Worm (Caenorhabditis elegans): ENCODE measurements around the gene F40F12.9.

The F40F12.9 gene

DNA sequence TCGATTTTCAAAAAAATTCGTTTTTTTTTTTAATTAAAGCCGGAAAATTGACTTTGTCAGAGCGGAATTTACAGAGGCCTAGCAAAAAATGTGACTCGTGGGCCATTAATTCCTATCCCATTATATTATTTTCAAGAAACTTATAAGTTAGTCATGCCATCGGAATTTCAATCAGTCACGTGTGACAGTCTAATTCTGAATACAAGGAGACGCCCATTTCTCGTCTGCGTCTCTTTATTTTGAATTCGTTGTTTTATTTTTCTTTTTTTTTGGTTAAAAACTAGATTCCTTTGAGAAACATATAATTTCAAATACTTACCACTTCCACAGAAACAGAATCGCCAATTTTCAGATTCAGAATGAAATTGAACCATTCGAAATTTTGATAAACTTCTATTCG lies 2.4 kb upstream of the F40F12.9 start:
- TF ChIP-seq elt-1 (tag; optimal IDR thresholded peaks at IDR 0.05; ENCODE audit: borderline replicate concordance, insufficient read depth): no peak

ce11 chrIII:9912501-9912900 lies 1.4 kb downstream of the F40F12.9 start:
- TF ChIP-seq flh-1 (GFP tag; optimal IDR thresholded peaks at IDR 0.05): no peak
- no peak for TF ChIP-seq sptf-1 (tag; optimal IDR thresholded peaks at IDR 0.05)
- TF ChIP-seq cnd-1 (tag; optimal IDR thresholded peaks at IDR 0.05): no peak
- TF ChIP-seq unc-62 (GFP tag; optimal IDR thresholded peaks at IDR 0.05): no peak
- no peak for TF ChIP-seq pha-4 (tag; optimal IDR thresholded peaks at IDR 0.05)
- TF ChIP-seq nhr-2 (tag; optimal IDR thresholded peaks at IDR 0.05): no peak
- TF ChIP-seq bed-3 (GFP tag; optimal IDR thresholded peaks at IDR 0.05): no peak

DNA sequence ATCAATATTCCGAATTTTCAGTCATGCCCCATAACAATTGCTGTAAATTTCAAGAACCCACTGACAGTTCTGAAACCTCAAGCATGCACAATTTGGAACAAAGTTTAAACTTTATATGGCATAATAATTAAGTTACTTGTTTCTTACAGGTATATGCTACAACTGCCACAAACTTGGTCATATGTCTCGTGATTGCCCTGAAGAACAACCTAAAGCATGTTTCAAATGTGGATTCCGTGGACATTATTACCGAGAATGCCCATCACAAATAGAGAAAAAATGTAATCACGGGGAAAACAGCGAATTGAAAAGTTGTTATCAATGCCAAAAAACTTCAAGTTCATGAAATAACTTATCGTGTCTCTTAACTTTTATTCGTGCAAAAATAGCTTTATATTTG lies 1.9 kb downstream of the F40F12.9 start:
- TF ChIP-seq unc-120 (tag; optimal IDR thresholded peaks at IDR 0.05; ENCODE audit: poor library complexity, severe bottlenecking) (no peak), lin-13 (tag; optimal IDR thresholded peaks at IDR 0.05) (no peak), lsy-2 (tag; optimal IDR thresholded peaks at IDR 0.05) (no peak), blmp-1 (tag; optimal IDR thresholded peaks at IDR 0.05) (no peak), nhr-76 (tag; optimal IDR thresholded peaks at IDR 0.05) (no peak), unc-39 (tag; optimal IDR thresholded peaks at IDR 0.05) (no peak), elt-1 (tag; optimal IDR thresholded peaks at IDR 0.05; ENCODE audit: borderline replicate concordance, insufficient read depth) (no peak), sem-2 (GFP tag; optimal IDR thresholded peaks at IDR 0.05) (no peak), ztf-11 (tag; optimal IDR thresholded peaks at IDR 0.05) (no peak), ceh-83 (GFP tag; optimal IDR thresholded peaks at IDR 0.05) (no peak), tbx-8 (GFP tag; optimal IDR thresholded peaks at IDR 0.05) (no peak), zip-8 (tag; optimal IDR thresholded peaks at IDR 0.05) (no peak), bed-3 (GFP tag; optimal IDR thresholded peaks at IDR 0.05) (no peak), lin-32 (GFP tag; optimal IDR thresholded peaks at IDR 0.05) (no peak)

DNA sequence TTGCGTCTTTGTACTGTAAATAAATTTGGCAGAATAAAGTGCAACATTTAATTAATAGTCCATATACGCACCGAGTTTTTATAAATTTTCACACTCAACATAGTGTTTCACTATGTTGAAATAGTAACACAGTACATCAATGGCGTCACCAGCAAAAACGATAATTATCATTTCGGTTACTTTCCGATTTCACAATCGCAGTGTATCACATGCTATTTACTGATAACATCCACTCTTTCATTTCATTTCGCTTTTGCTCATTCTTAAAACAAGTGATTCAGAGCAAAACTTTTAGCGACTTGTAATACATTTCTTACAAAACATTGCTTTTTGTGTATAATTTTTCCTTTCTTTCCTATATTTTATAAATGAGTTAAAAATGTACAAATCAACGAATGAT lies 2.6 kb downstream of the F40F12.9 start, which contains the start of gene cbp-3:
TSS of gene cbp-3 (plus strand) at position 272 of the 400 bp plus-strand sequence.
- TF ChIP-seq unc-120 (tag; optimal IDR thresholded peaks at IDR 0.05; ENCODE audit: poor library complexity, severe bottlenecking) (no peak), sptf-1 (tag; optimal IDR thresholded peaks at IDR 0.05) (no peak), ceh-39 (tag; optimal IDR thresholded peaks at IDR 0.05) (no peak), sem-2 (GFP tag; optimal IDR thresholded peaks at IDR 0.05) (no peak), nhr-28 (tag; optimal IDR thresholded peaks at IDR 0.05) (no peak), elt-1 (tag; optimal IDR thresholded peaks at IDR 0.05; ENCODE audit: borderline replicate concordance, insufficient read depth) (no peak)

- TF ChIP-seq hlh-1 (tag; optimal IDR thresholded peaks at IDR 0.05) (no peak), mls-2 (tag; optimal IDR thresholded peaks at IDR 0.05) (no peak), ham-2 (GFP tag; optimal IDR thresholded peaks at IDR 0.05) (no peak), sem-2 (GFP tag; optimal IDR thresholded peaks at IDR 0.05) (no peak), nhr-28 (tag; optimal IDR thresholded peaks at IDR 0.05) (no peak)
Measured at ce11 chrIII:9920764-9921163, 9.6 kb downstream of the F40F12.9 start, which contains the start of gene F40F12.3. F40F12.3 (minus strand) TSS chrIII:9920864.

DNA sequence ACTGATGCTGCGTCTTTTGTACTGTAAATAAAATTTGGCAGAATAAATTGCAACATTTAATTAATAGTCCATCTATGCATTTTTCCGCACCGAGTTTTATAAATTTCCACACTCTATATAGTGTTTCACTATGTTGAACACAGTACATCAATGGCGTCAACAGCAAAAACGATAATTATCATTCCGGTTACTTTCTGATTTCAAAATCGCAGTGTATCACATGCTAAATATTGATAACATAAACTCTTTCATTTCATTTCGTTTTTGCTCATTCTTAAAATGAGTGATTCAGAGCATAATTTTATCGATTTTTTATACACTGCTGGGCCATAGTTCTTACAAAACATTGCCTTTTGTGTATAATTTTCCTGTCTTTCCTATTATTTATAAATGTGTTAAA lies 11.2 kb downstream of the F40F12.9 start:
- TF ChIP-seq mab-5 (tag; optimal IDR thresholded peaks at IDR 0.05): no peak

- TF ChIP-seq tbx-8 (GFP tag; optimal IDR thresholded peaks at IDR 0.05) (no peak), drap-1 (GFP tag; optimal IDR thresholded peaks at IDR 0.05) (no peak)
Measured at ce11 chrIII:9922874-9923273, 11.7 kb downstream of the F40F12.9 start, which contains the start of gene cbp-2. cbp-2 (plus strand) TSS chrIII:9923174.

DNA sequence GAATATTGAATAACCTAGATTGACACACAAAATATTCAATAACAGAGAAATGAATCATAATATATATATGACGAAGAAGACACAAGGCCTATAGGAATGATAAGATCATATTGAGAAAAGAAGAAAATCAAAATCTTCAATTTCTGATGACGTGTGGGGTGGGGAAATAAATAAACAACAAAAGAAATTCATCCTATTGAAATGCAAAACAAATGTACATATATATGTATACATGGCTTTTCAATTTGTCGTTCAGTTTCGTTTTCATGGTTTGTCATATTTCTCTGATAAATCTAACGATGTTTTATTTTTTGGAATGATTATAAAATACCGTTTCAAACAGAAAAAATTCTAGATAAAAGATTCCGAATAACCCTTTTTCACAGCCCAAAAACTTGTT lies 15.5 kb downstream of the F40F12.9 start, which contains the start of gene ttr-3:
TSS of gene ttr-3 (minus strand) at position 101 of the 400 bp plus-strand sequence.
- TF ChIP-seq ces-1 (GFP tag; optimal IDR thresholded peaks at IDR 0.05) (no peak), tbx-8 (GFP tag; optimal IDR thresholded peaks at IDR 0.05) (no peak)
